Worm (Caenorhabditis elegans): Measurements from ENCODE around the gene ptrg-1.

The ptrg-1 gene

DNA sequence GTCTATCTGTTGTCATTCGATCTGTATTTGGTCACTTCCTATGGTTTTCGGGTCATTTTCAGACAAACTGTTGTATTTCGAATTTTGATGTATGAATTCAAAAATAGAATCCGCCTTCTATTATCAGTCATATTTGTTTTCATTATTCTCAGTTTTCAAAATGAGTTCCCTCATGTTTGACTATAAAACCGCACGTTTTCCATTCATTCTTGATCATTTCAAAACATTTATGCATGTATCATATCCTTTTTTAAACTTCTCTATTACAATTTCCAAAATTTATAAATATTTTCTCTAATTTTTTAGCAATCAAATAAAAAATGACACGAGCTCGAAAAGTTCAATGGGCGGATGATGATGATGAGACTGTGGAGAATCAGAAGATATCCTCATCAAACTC is 56.4 kb downstream of the ptrg-1 start, which contains the start of gene K08F4.12:
Gene K08F4.12 (plus strand): TSS at position 301 of the 400 bp plus-strand sequence.
- TF ChIP-seq D1046.2 (GFP tag; IDR thresholded peaks at IDR 0.05) (no peak), mxl-3 (GFP tag; optimal IDR thresholded peaks at IDR 0.05) (no peak), lin-38 (GFP tag; IDR thresholded peaks at IDR 0.05) (no peak), ZK337.2 (GFP tag; IDR thresholded peaks at IDR 0.05) (no peak), hif-1 (tag; optimal IDR thresholded peaks at IDR 0.05) (no peak), nhr-42 (GFP tag; IDR thresholded peaks at IDR 0.05) (no peak), vab-7 (GFP tag; IDR thresholded peaks at IDR 0.05) (no peak), tag-97 (GFP tag; IDR thresholded peaks at IDR 0.05) (no peak), fos-1 (tag; optimal IDR thresholded peaks at IDR 0.05) (no peak), lir-3 (tag; optimal IDR thresholded peaks at IDR 0.05) (no peak), F49E8.2 (tag; optimal IDR thresholded peaks at IDR 0.05; ENCODE audit: borderline replicate concordance) (no peak), ctbp-1 (GFP tag; IDR thresholded peaks at IDR 0.05) (no peak), T26A8.4 (GFP tag; IDR thresholded peaks at IDR 0.05) (no peak), egl-27 (tag; optimal IDR thresholded peaks at IDR 0.05) (no peak), nhr-11 (tag; optimal IDR thresholded peaks at IDR 0.05) (no peak), nhr-28 (tag; optimal IDR thresholded peaks at IDR 0.05) (no peak), ama-1 (optimal IDR thresholded peaks at IDR 0.05) (no peak), hlh-11 (tag; optimal IDR thresholded peaks at IDR 0.05) (no peak), daf-12 (tag; optimal IDR thresholded peaks at IDR 0.05) (no peak)

DNA sequence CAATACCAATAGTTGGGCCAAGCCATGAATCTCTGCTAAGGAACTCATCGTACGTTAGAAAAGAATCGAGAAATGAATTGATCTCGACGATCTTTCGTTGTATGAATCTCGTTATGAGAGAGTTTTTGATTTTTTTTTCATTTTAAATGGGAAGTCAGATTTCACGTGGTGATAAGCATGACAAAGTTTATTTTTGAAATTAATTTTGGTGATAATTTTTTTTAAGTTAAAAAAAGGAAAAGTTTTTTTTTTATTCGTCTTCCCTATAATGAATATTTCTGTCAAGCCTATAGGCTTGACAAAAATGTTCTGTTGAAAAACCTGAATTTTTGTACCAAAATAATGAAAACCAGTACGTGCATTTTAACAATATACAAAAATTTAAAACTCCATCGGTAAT is 58.4 kb downstream of the ptrg-1 start, which contains the start of gene K08F4.5:
Gene K08F4.5 (minus strand): TSS at position 101 of the 400 bp plus-strand sequence.
- TF ChIP-seq lin-15B (tag; optimal IDR thresholded peaks at IDR 0.05) (no peak), nhr-111 (GFP tag; optimal IDR thresholded peaks at IDR 0.05) (no peak), pqm-1 (tag; optimal IDR thresholded peaks at IDR 0.05) (no peak), ces-1 (GFP tag; optimal IDR thresholded peaks at IDR 0.05) (no peak), D1046.2 (GFP tag; IDR thresholded peaks at IDR 0.05) (no peak), zip-2 (tag; optimal IDR thresholded peaks at IDR 0.05) (no peak), lim-7 (GFP tag; IDR thresholded peaks at IDR 0.05) (no peak), zfp-3 (GFP tag; conservative IDR thresholded peaks at IDR 0.05) (no peak), F49E8.2 (tag; optimal IDR thresholded peaks at IDR 0.05; ENCODE audit: borderline replicate concordance) (no peak), aha-1 (tag) (no peak), lin-38 (GFP tag; IDR thresholded peaks at IDR 0.05) (no peak), Y75B8A.6 (GFP tag; IDR thresholded peaks at IDR 0.05) (no peak), ZK546.5 (tag; optimal IDR thresholded peaks at IDR 0.05) (no peak), T26A8.4 (GFP tag; IDR thresholded peaks at IDR 0.05) (no peak), daf-16 (GFP tag; optimal IDR thresholded peaks at IDR 0.05) (no peak), daf-16 (tag; optimal IDR thresholded peaks at IDR 0.05) (no peak)
